Worm (Caenorhabditis elegans): Measurements from ENCODE around the gene Y53C12A.3.
"Not testable (repeated sequence)": the region's sequence is repeated elsewhere in the genome, so short reads cannot be mapped to it uniquely, and the experiment has no call there.

The Y53C12A.3 gene

ce11 chrII:9731810-9732209, 25.8 kb upstream of the Y53C12A.3 start, which contains the start of gene mab-3:
TSS of gene mab-3 (plus strand) at chrII:9732137.
- not testable (repeated sequence) for TF ChIP-seq npax-4, hlh-8, lin-11 (tag; optimal IDR thresholded peaks at IDR 0.05)

- TF ChIP-seq eyg-1 (tag; optimal IDR thresholded peaks at IDR 0.05) (no peak), gmeb-2 (tag; optimal IDR thresholded peaks at IDR 0.05) (no peak), mec-3 (tag; optimal IDR thresholded peaks at IDR 0.05; ENCODE audit: borderline replicate concordance) (no peak), ceh-48 (tag; optimal IDR thresholded peaks at IDR 0.05) (no peak)
Observed at ce11 chrII:9729866-9730265, 23.8 kb upstream of the Y53C12A.3 start.

ce11 chrII:9729196-9729595, 23.2 kb upstream of the Y53C12A.3 start:
- no peak for TF ChIP-seq ceh-24 (tag; optimal IDR thresholded peaks at IDR 0.05)
- TF ChIP-seq unc-86 (tag; optimal IDR thresholded peaks at IDR 0.05) = no peak
- TF ChIP-seq nfya-1 (tag; optimal IDR thresholded peaks at IDR 0.05) = no peak
- no peak for TF ChIP-seq ceh-18 (tag; optimal IDR thresholded peaks at IDR 0.05)
- no peak for TF ChIP-seq C38D4.7 (GFP tag; optimal IDR thresholded peaks at IDR 0.05)
- no peak for TF ChIP-seq npax-4 (tag; optimal IDR thresholded peaks at IDR 0.05)
- TF ChIP-seq dmd-4 (tag; optimal IDR thresholded peaks at IDR 0.05; ENCODE audit: borderline replicate concordance) = no peak
- no peak for TF ChIP-seq ceh-6 (GFP tag; optimal IDR thresholded peaks at IDR 0.05)
- TF ChIP-seq pros-1 (tag; optimal IDR thresholded peaks at IDR 0.05) = no peak
- no peak for TF ChIP-seq ceh-9 (tag; optimal IDR thresholded peaks at IDR 0.05)
- TF ChIP-seq hlh-8 (tag; optimal IDR thresholded peaks at IDR 0.05) = no peak
- TF ChIP-seq hlh-30 (tag; optimal IDR thresholded peaks at IDR 0.05; ENCODE audit: insufficient read depth) = no peak
- TF ChIP-seq C08G9.2 (tag; optimal IDR thresholded peaks at IDR 0.05) = no peak
- TF ChIP-seq ceh-48 (tag; optimal IDR thresholded peaks at IDR 0.05) = no peak
- no peak for TF ChIP-seq tbx-7 (tag; optimal IDR thresholded peaks at IDR 0.05)

ce11 chrII:9728506-9728905, 22.5 kb upstream of the Y53C12A.3 start:
- no peak for TF ChIP-seq madf-2 (tag; optimal IDR thresholded peaks at IDR 0.05)
- no peak for TF ChIP-seq ceh-19 (GFP tag; optimal IDR thresholded peaks at IDR 0.05)
- TF ChIP-seq ttx-3 (tag; optimal IDR thresholded peaks at IDR 0.05) = no peak
- TF ChIP-seq nhr-11 (tag; optimal IDR thresholded peaks at IDR 0.05) = no peak
- TF ChIP-seq ceh-18 (tag; optimal IDR thresholded peaks at IDR 0.05) = no peak
- TF ChIP-seq sdc-2 (tag; optimal IDR thresholded peaks at IDR 0.05) = no peak

ce11 chrII:9727192-9727699, 21.2 kb upstream of the Y53C12A.3 start:
- TF ChIP-seq ceh-9 (tag; optimal IDR thresholded peaks at IDR 0.05) (no peak), hlh-6 (tag; optimal IDR thresholded peaks at IDR 0.05) (no peak), C08G9.2 (tag; optimal IDR thresholded peaks at IDR 0.05) (no peak)

- no peak for TF ChIP-seq ets-4 (tag; optimal IDR thresholded peaks at IDR 0.05)
- no peak for TF ChIP-seq ahr-1 (tag; optimal IDR thresholded peaks at IDR 0.05)
- TF ChIP-seq ceh-31 (tag; optimal IDR thresholded peaks at IDR 0.05) = no peak
Observed at ce11 chrII:9725056-9725455, 19.0 kb upstream of the Y53C12A.3 start.

- TF ChIP-seq ahr-1 (tag; optimal IDR thresholded peaks at IDR 0.05) (no peak), syd-9 (tag; optimal IDR thresholded peaks at IDR 0.05) (no peak), pax-1 (tag; optimal IDR thresholded peaks at IDR 0.05) (no peak), K02D7.2 (tag; optimal IDR thresholded peaks at IDR 0.05) (no peak), ceh-34 (tag; optimal IDR thresholded peaks at IDR 0.05) (no peak), ets-4 (tag; optimal IDR thresholded peaks at IDR 0.05) (no peak), Y22D7AL.16 (tag; optimal IDR thresholded peaks at IDR 0.05) (no peak), ttx-3 (tag; optimal IDR thresholded peaks at IDR 0.05) (no peak), ceh-14 (tag; optimal IDR thresholded peaks at IDR 0.05) (no peak), ceh-24 (tag; optimal IDR thresholded peaks at IDR 0.05) (no peak), odd-2 (tag; optimal IDR thresholded peaks at IDR 0.05) (no peak), che-1 (tag; optimal IDR thresholded peaks at IDR 0.05) (no peak), lin-11 (tag; optimal IDR thresholded peaks at IDR 0.05) (no peak), nfya-1 (tag; optimal IDR thresholded peaks at IDR 0.05) (no peak)
Observed at ce11 chrII:9724464-9724863, 18.4 kb upstream of the Y53C12A.3 start, which contains the start of gene cutl-2. TSS of gene cutl-2 (minus strand) at chrII:9724673.

All from whole organism, late embryonic.